Fruit fly (Drosophila melanogaster) whole organism, embryonic: ENCODE data around the gene CG17169.

ENCODE experiments used
- CG13296 ChIP-seq: fragments of 200-800 bp; sonication (Bioruptor generic); optimal IDR thresholded peaks from 3 replicates; lab custom pipeline; 2018; ENCODE audit warnings: missing biosample characterization, mild to moderate bottlenecking, missing genetic modification characterization
- CG14441 ChIP-seq: fragments of 200-800 bp; sonication (Bioruptor generic); IDR thresholded peaks from 2 replicates; pipeline ENCODE4 v1.3.6; 2022; ENCODE audit warnings: missing biosample characterization, missing genetic modification characterization
- CG9817 ChIP-seq: fragments of 200-800 bp; sonication (Bioruptor generic); optimal IDR thresholded peaks from 2 replicates; lab custom pipeline; 2018; ENCODE audit warnings: missing biosample characterization, mild to moderate bottlenecking, missing genetic modification characterization, moderate library complexity
- E2f1 ChIP-seq: fragments of 200-800 bp; sonication (Bioruptor generic); IDR thresholded peaks from 2 replicates; pipeline ENCODE4 v1.3.6; 2022; ENCODE audit warnings: missing biosample characterization, missing genetic modification characterization
- Hmr ChIP-seq: fragments of 200-800 bp; sonication (Bioruptor generic); optimal IDR thresholded peaks from 3 replicates; lab custom pipeline; 2017; ENCODE audit warnings: mild to moderate bottlenecking, missing biosample characterization, missing genetic modification reagents, missing genetic modification characterization
- exex ChIP-seq: fragments of 200-800 bp; sonication (Bioruptor generic); optimal IDR thresholded peaks from 4 replicates; lab custom pipeline; 2018; ENCODE audit warnings: missing biosample characterization, mild to moderate bottlenecking, missing genetic modification characterization, moderate library complexity

DNA sequence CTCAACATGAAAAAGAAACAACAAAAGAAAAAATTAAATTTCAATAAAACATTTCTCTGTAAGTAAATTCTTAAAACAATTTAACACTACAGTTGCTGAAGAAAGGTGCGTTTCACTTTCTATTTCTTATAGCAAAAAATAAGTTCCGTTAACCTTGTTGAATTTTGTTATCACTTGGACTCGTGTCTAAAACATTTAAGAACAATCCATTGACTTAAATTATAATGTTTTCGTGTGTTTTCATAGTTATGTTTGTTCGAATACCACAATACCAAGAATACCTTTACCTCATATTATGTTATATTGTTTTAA, 12.3 kb downstream of the CG17169 start:
- no peak for TF ChIP-seq CG14441 (GFP tag; lab: Robert Waterston, UW)
- TF ChIP-seq CG13296 = no peak
- TF ChIP-seq E2f1 = no peak
- no peak for TF ChIP-seq CG9817
- no peak for TF ChIP-seq exex (tag; lab: Kevin White, UChicago)
- TF ChIP-seq Hmr (GFP tag; lab: Kevin White, UChicago) = no peak
